Worm (Caenorhabditis elegans) whole organism, mixed stage, embryonic: Measurements from ENCODE around the gene B0222.11.

Source experiments
- M03D4.4 ChIP-seq: sonication (generic microtip); optimal IDR thresholded peaks from 2 replicates; lab custom pipeline; 2017; ENCODE audit warnings: mild to moderate bottlenecking, missing genetic modification characterization, missing compliant biosample characterization
- bed-3 ChIP-seq: fragments of 200-800 bp; sonication (Bioruptor generic); optimal IDR thresholded peaks from 3 replicates; lab custom pipeline; 2018; ENCODE audit warnings: mild to moderate bottlenecking, missing genetic modification characterization, moderate library complexity, missing compliant biosample characterization
- blmp-1 ChIP-seq: fragments of 150-350 bp; optimal IDR thresholded peaks from 2 replicates; lab custom pipeline; 2014; ENCODE audit warnings: missing biosample characterization, missing genetic modification characterization
- ceh-39 ChIP-seq: fragments of 150-350 bp; optimal IDR thresholded peaks from 2 replicates; lab custom pipeline; 2014; ENCODE audit warnings: missing biosample characterization, missing genetic modification characterization
- ceh-83 ChIP-seq: fragments of 200-800 bp; sonication (Bioruptor generic); optimal IDR thresholded peaks from 2 replicates; lab custom pipeline; 2018; ENCODE audit warnings: mild to moderate bottlenecking, missing genetic modification characterization, missing compliant biosample characterization
- ces-1 ChIP-seq: fragments of 150-350 bp; optimal IDR thresholded peaks from 2 replicates; lab custom pipeline; 2014; ENCODE audit warnings: missing biosample characterization, missing genetic modification reagents, missing genetic modification characterization
- cnd-1 ChIP-seq: fragments of 200-800 bp; sonication (Bioruptor generic); optimal IDR thresholded peaks from 2 replicates; lab custom pipeline; 2018; ENCODE audit warnings: mild to moderate bottlenecking, missing genetic modification characterization, missing compliant biosample characterization
- drap-1 ChIP-seq: fragments of 200-800 bp; sonication (Bioruptor generic); optimal IDR thresholded peaks from 3 replicates; lab custom pipeline; 2018; ENCODE audit warnings: mild to moderate bottlenecking, missing genetic modification characterization, missing compliant biosample characterization
- elt-1 ChIP-seq: sonication (generic microtip); optimal IDR thresholded peaks from 2 replicates; lab custom pipeline; 2017; ENCODE audit warnings: missing genetic modification characterization, mild to moderate bottlenecking, missing compliant biosample characterization, antibody characterized with exemption, moderate library complexity, borderline replicate concordance; ENCODE audit not compliant: insufficient read depth
- flh-1 ChIP-seq: fragments of 200-800 bp; sonication (Bioruptor generic); optimal IDR thresholded peaks from 2 replicates; lab custom pipeline; 2018; ENCODE audit warnings: mild to moderate bottlenecking, missing genetic modification characterization, moderate library complexity, missing compliant biosample characterization
- ham-2 ChIP-seq: fragments of 200-800 bp; sonication (Bioruptor generic); optimal IDR thresholded peaks from 2 replicates; lab custom pipeline; 2018; ENCODE audit warnings: mild to moderate bottlenecking, missing genetic modification characterization, missing compliant biosample characterization
- hlh-1 ChIP-seq: fragments of 150-350 bp; optimal IDR thresholded peaks from 2 replicates; lab custom pipeline; 2014; ENCODE audit warnings: missing biosample characterization, missing genetic modification reagents, missing genetic modification characterization
- lin-13 ChIP-seq: fragments of 150-350 bp; optimal IDR thresholded peaks from 2 replicates; lab custom pipeline; 2014; ENCODE audit warnings: missing biosample characterization, missing genetic modification characterization
- lin-32 ChIP-seq: fragments of 200-800 bp; sonication (Bioruptor generic); optimal IDR thresholded peaks from 2 replicates; lab custom pipeline; 2018; ENCODE audit warnings: mild to moderate bottlenecking, missing genetic modification characterization, missing compliant biosample characterization
- lsy-2 ChIP-seq: fragments of 150-350 bp; optimal IDR thresholded peaks from 2 replicates; lab custom pipeline; 2014; ENCODE audit warnings: missing biosample characterization, missing genetic modification characterization
- mab-5 ChIP-seq: fragments of 150-350 bp; optimal IDR thresholded peaks from 2 replicates; lab custom pipeline; 2014; ENCODE audit warnings: missing biosample characterization, missing genetic modification characterization
- mep-1 ChIP-seq: fragments of 150-350 bp; optimal IDR thresholded peaks from 2 replicates; lab custom pipeline; 2017; ENCODE audit warnings: missing biosample characterization, missing genetic modification reagents, missing genetic modification characterization, inconsistent platforms
- mls-2 ChIP-seq: sonication (generic microtip); optimal IDR thresholded peaks from 2 replicates; lab custom pipeline; 2016; ENCODE audit warnings: mild to moderate bottlenecking, missing genetic modification characterization, moderate library complexity, missing compliant biosample characterization
- nhr-2 ChIP-seq: fragments of 150-350 bp; optimal IDR thresholded peaks from 2 replicates; lab custom pipeline; 2014; ENCODE audit warnings: missing biosample characterization, missing genetic modification characterization
- nhr-237 ChIP-seq: fragments of 150-350 bp; optimal IDR thresholded peaks from 2 replicates; lab custom pipeline; 2014; ENCODE audit warnings: missing biosample characterization, missing genetic modification characterization
- nhr-28 ChIP-seq: fragments of 150-350 bp; optimal IDR thresholded peaks from 2 replicates; lab custom pipeline; 2014; ENCODE audit warnings: missing biosample characterization, missing genetic modification characterization
- nhr-76 ChIP-seq: sonication (generic microtip); optimal IDR thresholded peaks from 2 replicates; lab custom pipeline; 2017; ENCODE audit warnings: missing biosample characterization, missing genetic modification characterization
- pha-4 ChIP-seq: fragments of 150-350 bp; optimal IDR thresholded peaks from 2 replicates; lab custom pipeline; 2018; ENCODE audit warnings: missing biosample characterization, missing genetic modification reagents, missing genetic modification characterization
- sem-2 ChIP-seq: fragments of 200-800 bp; sonication (Bioruptor generic); optimal IDR thresholded peaks from 2 replicates; lab custom pipeline; 2018; ENCODE audit warnings: mild to moderate bottlenecking, missing genetic modification characterization, missing compliant biosample characterization
- snpc-4 ChIP-seq: fragments of 150-350 bp; optimal IDR thresholded peaks from 2 replicates; lab custom pipeline; 2014; ENCODE audit warnings: missing biosample characterization, missing genetic modification characterization
- sptf-1 ChIP-seq: sonication (generic microtip); optimal IDR thresholded peaks from 2 replicates; lab custom pipeline; 2017; ENCODE audit warnings: mild to moderate bottlenecking, missing genetic modification characterization, moderate library complexity, missing compliant biosample characterization
- tbx-8 ChIP-seq: fragments of 200-800 bp; sonication (Bioruptor generic); optimal IDR thresholded peaks from 2 replicates; lab custom pipeline; 2018; ENCODE audit warnings: mild to moderate bottlenecking, missing genetic modification characterization, moderate library complexity, missing compliant biosample characterization
- unc-120 ChIP-seq: sonication (generic microtip); optimal IDR thresholded peaks from 2 replicates; lab custom pipeline; 2017; ENCODE audit warnings: missing genetic modification characterization, missing compliant biosample characterization; ENCODE audit not compliant: poor library complexity, severe bottlenecking
- unc-39 ChIP-seq: fragments of 150-350 bp; optimal IDR thresholded peaks from 2 replicates; lab custom pipeline; 2014; ENCODE audit warnings: missing biosample characterization, missing genetic modification characterization
- zip-8 ChIP-seq: fragments of 150-350 bp; optimal IDR thresholded peaks from 2 replicates; lab custom pipeline; 2014; ENCODE audit warnings: missing biosample characterization, missing genetic modification characterization
- ztf-11 ChIP-seq: fragments of 150-350 bp; optimal IDR thresholded peaks from 2 replicates; lab custom pipeline; 2014; ENCODE audit warnings: missing biosample characterization, missing genetic modification characterization

Gene B0222.11

DNA sequence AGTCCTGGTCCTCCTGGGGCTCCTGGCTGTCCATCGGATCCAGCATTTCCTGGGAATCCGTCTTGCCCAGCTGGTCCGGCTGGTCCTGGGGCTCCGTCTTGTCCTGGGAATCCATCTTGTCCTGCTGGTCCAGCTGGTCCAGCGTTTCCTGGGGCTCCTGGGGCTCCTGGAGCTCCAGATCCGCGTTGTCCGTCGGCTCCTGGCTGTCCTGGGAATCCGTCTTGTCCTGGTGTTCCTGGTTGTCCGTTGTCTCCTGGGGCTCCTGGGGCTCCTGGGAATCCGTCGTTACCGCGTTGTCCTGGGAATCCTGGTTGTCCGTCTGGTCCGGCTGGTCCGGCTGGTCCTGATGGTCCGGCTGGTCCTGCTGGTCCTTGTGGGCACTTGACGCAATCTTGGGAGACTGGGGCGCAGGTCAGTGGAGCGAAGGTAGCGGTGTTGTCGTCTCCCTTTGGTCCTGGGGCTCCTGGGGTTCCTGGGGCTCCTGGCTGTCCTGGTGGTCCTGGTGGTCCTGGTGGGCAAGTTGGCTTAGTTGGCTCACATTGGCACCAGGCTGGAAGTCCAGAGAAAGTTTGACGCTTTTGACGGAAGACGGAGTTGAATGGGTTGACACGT lies 5.8 kb downstream of the B0222.11 start:
- TF ChIP-seq pha-4 (tag; lab: Kevin White, UChicago) (no peak), sptf-1 (tag; lab: Kevin White, UChicago) (no peak), unc-39 (no peak), nhr-76 (tag; lab: Kevin White, UChicago) (no peak), zip-8 (tag; lab: Kevin White, UChicago) (no peak), mab-5 (no peak), drap-1 (no peak), nhr-237 (tag; lab: Kevin White, UChicago) (no peak), elt-1 (tag; lab: Kevin White, UChicago) (no peak), unc-120 (no peak), lsy-2 (tag; lab: Kevin White, UChicago) (no peak), lin-32 (GFP tag; lab: Kevin White, UChicago) (no peak), lin-13 (tag; lab: Kevin White, UChicago) (no peak), flh-1 (no peak), ceh-39 (tag; lab: Kevin White, UChicago) (no peak), tbx-8 (no peak)

DNA sequence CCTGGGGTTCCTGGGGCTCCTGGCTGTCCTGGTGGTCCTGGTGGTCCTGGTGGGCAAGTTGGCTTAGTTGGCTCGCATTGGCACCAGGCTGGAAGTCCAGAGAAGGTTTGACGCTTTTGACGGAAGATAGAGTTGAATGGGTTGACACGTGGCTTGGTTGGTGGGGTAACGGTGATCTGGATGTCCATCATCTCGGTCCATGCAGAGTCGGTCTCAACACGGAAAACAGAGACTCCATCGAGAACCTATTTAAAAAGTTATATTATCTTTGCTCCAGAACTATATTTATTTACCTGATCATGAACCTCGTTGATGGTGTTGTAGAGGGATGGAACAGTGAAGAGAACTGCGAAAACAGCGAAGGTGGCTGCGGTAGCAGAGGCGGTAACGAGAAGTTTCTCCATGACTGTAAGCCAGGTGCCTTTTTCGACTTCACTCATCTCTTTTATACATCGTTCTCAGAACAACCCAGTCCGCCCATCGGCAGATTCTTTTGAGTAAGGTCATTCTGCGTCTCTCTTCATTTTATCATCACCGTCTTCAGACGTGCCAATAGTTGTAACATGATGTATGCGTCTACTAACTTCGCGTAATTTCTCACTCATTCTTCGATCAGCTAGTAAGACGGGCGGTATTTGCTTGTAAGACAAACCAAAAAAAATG lies 7.6 kb downstream of the B0222.11 start, which contains the start of gene col-144:
col-144 (minus strand) TSS at position 419 of the 663 bp plus-strand sequence.
- TF ChIP-seq lin-32 (GFP tag; lab: Kevin White, UChicago): no peak
- no peak for TF ChIP-seq ham-2 (GFP tag; lab: Kevin White, UChicago)
- no peak for TF ChIP-seq ztf-11 (tag; lab: Kevin White, UChicago)
- TF ChIP-seq lin-13 (tag; lab: Kevin White, UChicago): no peak
- no peak for TF ChIP-seq flh-1
- TF ChIP-seq sem-2 (GFP tag; lab: Kevin White, UChicago): no peak
- no peak for TF ChIP-seq nhr-76 (tag; lab: Kevin White, UChicago)
- TF ChIP-seq cnd-1 (tag; lab: Kevin White, UChicago): no peak
- TF ChIP-seq mep-1 (tag; lab: Kevin White, UChicago): no peak
- no peak for TF ChIP-seq pha-4 (tag; lab: Kevin White, UChicago)
- TF ChIP-seq snpc-4: no peak
- no peak for TF ChIP-seq hlh-1 (tag; lab: Kevin White, UChicago)
- no peak for TF ChIP-seq nhr-237 (tag; lab: Kevin White, UChicago)
- no peak for TF ChIP-seq ceh-39 (tag; lab: Kevin White, UChicago)
- TF ChIP-seq nhr-28: no peak
- TF ChIP-seq, all 35 proteins: peak for 0

DNA sequence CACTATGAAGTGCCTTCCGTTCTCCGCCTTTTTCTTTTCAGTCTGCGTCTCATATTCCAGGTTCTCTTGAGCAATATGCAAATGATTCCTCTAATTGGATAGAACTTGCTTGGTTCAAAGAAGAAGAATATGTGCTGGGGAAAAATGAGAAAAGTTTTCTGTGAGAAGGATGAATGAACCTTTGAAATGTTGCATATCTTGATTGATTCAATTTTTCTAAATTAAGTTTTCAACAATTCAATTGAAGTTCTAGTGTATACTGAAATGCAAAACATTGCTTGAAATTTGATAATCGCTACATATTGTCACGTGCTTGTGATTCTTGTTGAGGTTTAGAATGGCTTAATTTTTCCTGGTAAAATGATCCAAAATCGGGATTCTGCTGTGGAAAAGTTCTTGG lies 10.4 kb downstream of the B0222.11 start:
- peak; percentile 86 for TF ChIP-seq ces-1 (GFP tag; lab: Kevin White, UChicago)
- no peak for TF ChIP-seq lsy-2 (tag; lab: Kevin White, UChicago)
- TF ChIP-seq, all 35 proteins: peak for 1

DNA sequence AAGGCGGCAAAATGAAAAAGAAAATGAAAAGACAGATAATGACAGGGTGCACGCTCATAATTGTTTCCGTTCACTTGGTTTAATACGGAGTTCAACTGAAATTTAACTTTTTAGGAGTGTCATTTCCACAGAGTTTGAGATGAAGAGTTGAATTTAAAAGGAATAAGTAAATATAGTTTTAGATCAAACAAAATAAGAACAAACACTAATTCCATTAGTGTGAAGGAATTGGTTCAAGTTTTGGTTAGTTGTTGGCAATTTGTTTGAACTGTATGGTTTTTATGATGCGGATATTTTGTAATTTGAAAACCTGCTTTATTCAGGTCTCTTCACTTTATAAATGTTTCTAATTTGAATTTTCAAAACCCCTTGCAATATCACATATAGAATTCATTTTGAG lies 11.3 kb downstream of the B0222.11 start, which contains the start of gene B0222.15:
B0222.15 (minus strand) TSS at position 101 of the 400 bp plus-strand sequence.
- TF ChIP-seq flh-1 (no peak), ceh-83 (GFP tag; lab: Kevin White, UChicago) (no peak), blmp-1 (tag; lab: Kevin White, UChicago) (no peak), mep-1 (tag; lab: Kevin White, UChicago) (no peak), mab-5 (no peak), M03D4.4 (no peak), nhr-237 (tag; lab: Kevin White, UChicago) (no peak), pha-4 (tag; lab: Kevin White, UChicago) (no peak), nhr-2 (tag; lab: Kevin White, UChicago) (no peak), unc-120 (no peak), lin-32 (GFP tag; lab: Kevin White, UChicago) (no peak), ham-2 (GFP tag; lab: Kevin White, UChicago) (no peak), mls-2 (no peak), nhr-28 (no peak), sptf-1 (tag; lab: Kevin White, UChicago) (no peak), ces-1 (GFP tag; lab: Kevin White, UChicago) (no peak), ztf-11 (tag; lab: Kevin White, UChicago) (no peak)

DNA sequence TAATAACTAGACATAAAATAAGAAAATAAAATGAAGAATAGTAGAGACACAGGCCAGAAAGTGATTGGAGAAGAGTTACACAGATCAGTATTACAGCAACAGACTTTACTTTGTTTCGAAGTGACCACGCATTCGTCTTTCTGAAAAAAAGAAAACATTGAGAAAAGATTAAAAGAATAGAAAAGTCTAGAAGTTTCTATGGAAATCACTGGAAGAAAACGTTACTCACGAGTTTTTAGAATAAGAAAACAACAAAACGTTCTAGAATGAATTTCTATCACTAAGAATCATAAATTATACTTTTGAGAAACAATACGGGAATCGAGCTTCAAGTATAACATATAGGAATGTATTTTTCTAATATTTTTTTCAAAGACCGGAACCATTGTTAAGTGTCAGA lies 12.4 kb downstream of the B0222.11 start:
- TF ChIP-seq lin-32 (GFP tag; lab: Kevin White, UChicago) (no peak), hlh-1 (tag; lab: Kevin White, UChicago) (no peak), ham-2 (GFP tag; lab: Kevin White, UChicago) (no peak), sem-2 (GFP tag; lab: Kevin White, UChicago) (no peak), nhr-2 (tag; lab: Kevin White, UChicago) (no peak), unc-39 (no peak), flh-1 (no peak), ztf-11 (tag; lab: Kevin White, UChicago) (no peak), snpc-4 (no peak), cnd-1 (tag; lab: Kevin White, UChicago) (no peak), zip-8 (tag; lab: Kevin White, UChicago) (no peak), pha-4 (tag; lab: Kevin White, UChicago) (no peak), bed-3 (no peak), drap-1 (no peak)
